Fruit fly (Drosophila melanogaster): ENCODE data around the gene CapaR.

CapaR gene

DNA sequence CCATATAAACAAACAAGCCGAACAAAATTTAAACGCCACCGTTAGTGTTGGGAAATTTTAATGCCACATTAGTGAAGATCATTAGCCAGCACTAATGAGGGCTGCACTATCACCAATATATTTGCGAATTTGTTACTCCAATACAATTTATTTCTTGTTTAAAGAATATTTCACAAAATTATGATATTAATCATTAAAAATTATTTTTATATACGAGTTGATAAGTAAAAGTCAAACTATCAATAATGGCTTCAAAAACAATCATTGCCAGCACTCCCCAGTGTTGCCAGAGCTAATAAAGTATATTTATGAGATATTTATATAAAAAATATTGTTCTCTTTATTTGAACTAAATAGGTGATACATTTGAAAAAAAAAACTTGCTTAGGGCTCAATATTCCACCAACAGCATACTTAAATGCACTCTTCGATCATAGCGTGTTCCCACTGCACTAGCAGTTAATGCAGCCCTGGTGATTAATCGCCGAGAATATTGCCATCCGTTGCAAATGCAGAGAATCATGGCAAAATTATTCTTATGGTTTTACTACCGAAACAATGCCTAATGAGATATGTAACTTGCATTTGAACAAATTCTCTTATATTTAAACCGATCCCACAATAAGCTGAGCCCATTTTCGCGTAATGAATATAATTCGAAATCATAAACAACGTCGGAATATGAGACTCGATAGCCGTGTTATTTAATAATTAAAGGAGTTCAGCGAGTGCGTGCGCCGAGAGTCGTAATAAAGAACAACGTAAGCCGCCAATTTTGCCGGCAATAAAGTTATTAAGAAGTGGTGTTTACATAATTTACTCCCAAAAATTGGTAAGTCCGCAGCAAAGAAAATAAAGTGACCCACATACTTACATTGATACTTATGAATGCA is 45.9 kb downstream of the CapaR start, which contains the start of the genes SAK and Cdk12 (continued):
- TF ChIP-seq ase (GFP tag; IDR thresholded peaks at IDR 0.05) (peak; percentile 78), CG6254 (GFP tag; optimal IDR thresholded peaks at IDR 0.05) (peak; percentile 76), caup (GFP tag; optimal IDR thresholded peaks at IDR 0.05; ENCODE audit: severe bottlenecking) (peak; percentile 88), sd (tag; optimal IDR thresholded peaks at IDR 0.05) (peak; percentile 43), GATAe (GFP tag; conservative IDR thresholded peaks at IDR 0.05) (peak; percentile 38; the same call in 1 of the 2 replicates), CG17829 (tag; optimal IDR thresholded peaks at IDR 0.05) (peak; percentile 89), jumu (GFP tag; optimal IDR thresholded peaks at IDR 0.05) (peak; percentile 59), CG16779 (GFP tag; IDR thresholded peaks at IDR 0.05) (0 out of 2 replicates have a peak, but pooled peaks have one; percentile 30), CG5953 (GFP tag; IDR thresholded peaks at IDR 0.05) (peak; percentile 38; the same call in 1 of the 2 replicates), scrt (GFP tag; optimal IDR thresholded peaks at IDR 0.05) (peak; percentile 71), Eip74EF (GFP tag; optimal IDR thresholded peaks at IDR 0.05) (peak in 1 of 2 experiments; percentile 66), CG10366 (GFP tag; IDR thresholded peaks at IDR 0.05) (peak; percentile 71; the same call in 1 of the 2 replicates), btn (GFP tag; optimal IDR thresholded peaks at IDR 0.05) (peak; percentile 1), BtbVII (GFP tag; optimal IDR thresholded peaks at IDR 0.05) (peak; percentile 82), gt (GFP tag; IDR thresholded peaks at IDR 0.05) (peak; percentile 44), NfI (GFP tag; optimal IDR thresholded peaks at IDR 0.05) (peak; percentile 80), danr (GFP tag; IDR thresholded peaks at IDR 0.05) (peak; percentile 77), dmrt99B (tag; optimal IDR thresholded peaks at IDR 0.05) (peak; percentile 83), Blimp-1 (GFP tag; optimal IDR thresholded peaks at IDR 0.05) (peak; percentile 77), pan (optimal IDR thresholded peaks at IDR 0.05) (no peak), pan (GFP tag; optimal IDR thresholded peaks at IDR 0.05 in 1 of 2, IDR thresholded peaks at IDR 0.05 in 1 of 2) (peak in 1 of 2 experiments; percentile 84), CG9932 (GFP tag; IDR thresholded peaks at IDR 0.05) (peak; percentile 90), CG18011 (GFP tag; optimal IDR thresholded peaks at IDR 0.05) (peak; percentile 61), Doc2 (GFP tag; IDR thresholded peaks at IDR 0.05) (no peak), Myb (GFP tag; optimal IDR thresholded peaks at IDR 0.05) (peak; percentile 54), CG10462 (GFP tag; optimal IDR thresholded peaks at IDR 0.05) (peak; percentile 66), Fer3 (tag; optimal IDR thresholded peaks at IDR 0.05) (peak; percentile 82), gcm2 (GFP tag; optimal IDR thresholded peaks at IDR 0.05) (no peak), zfh2 (GFP tag; optimal IDR thresholded peaks at IDR 0.05) (peak; percentile 81), prd (optimal IDR thresholded peaks at IDR 0.05) (no peak), prd (GFP tag; IDR thresholded peaks at IDR 0.05) (peak; percentile 90), CG9437 (GFP tag; optimal IDR thresholded peaks at IDR 0.05) (peak; percentile 82), CoRest (tag; optimal IDR thresholded peaks at IDR 0.05) (peak; percentile 91), salm (tag; optimal IDR thresholded peaks at IDR 0.05) (peak; percentile 60), CG4707 (GFP tag; optimal IDR thresholded peaks at IDR 0.05) (no peak), Dbx (GFP tag; IDR thresholded peaks at IDR 0.05) (peak; percentile 84), Mes4 (GFP tag; optimal IDR thresholded peaks at IDR 0.05) (peak; percentile 29), CG32767 (GFP tag; IDR thresholded peaks at IDR 0.05) (peak; percentile 53), CG3847 (GFP tag; IDR thresholded peaks at IDR 0.05) (peak; percentile 86), CG4328 (GFP tag; optimal IDR thresholded peaks at IDR 0.05) (peak; percentile 87), CG3726 (GFP tag; IDR thresholded peaks at IDR 0.05) (peak; percentile 73; the same call in 2 of the 3 replicates), CG13287 (GFP tag; IDR thresholded peaks at IDR 0.05; ENCODE audit: partially characterized antibody) (peak; percentile 59), CkIIα-i1 (GFP tag; IDR thresholded peaks at IDR 0.05) (no peak), hth (optimal IDR thresholded peaks at IDR 0.05) (no peak), CG31365 (tag; optimal IDR thresholded peaks at IDR 0.05) (peak; percentile 22), CG3281 (GFP tag; optimal IDR thresholded peaks at IDR 0.05) (peak; percentile 89), CG7786 (GFP tag; optimal IDR thresholded peaks at IDR 0.05) (peak; percentile 65), hb (GFP tag; IDR thresholded peaks at IDR 0.05; ENCODE audit: partially characterized antibody) (no peak)

All from whole organism, embryonic.